Fruit fly (Drosophila melanogaster) whole organism, embryonic: ENCODE results near the gene Nadsyn.
A peak's percentile ranks its signal among the peaks of the same experiment; 100 is the strongest.

ENCODE experiments used
- B-H1 ChIP-seq: fragments of 200-800 bp; sonication (Bioruptor generic); IDR thresholded peaks from 3 replicates; pipeline ENCODE4 v1.3.6; 2022; ENCODE audit warnings: missing biosample characterization, missing genetic modification characterization
- BEAF-32 ChIP-seq: fragments of 200-800 bp; sonication (Bioruptor generic); optimal IDR thresholded peaks from 3 replicates; lab custom pipeline; 2017; ENCODE audit warnings: missing biosample characterization, missing genetic modification characterization, mild to moderate bottlenecking, moderate library complexity, missing genetic modification reagents
- CG10147 ChIP-seq: fragments of 200-800 bp; sonication (Bioruptor generic); optimal IDR thresholded peaks from 2 replicates; lab custom pipeline; 2019; ENCODE audit warnings: missing biosample characterization, mild to moderate bottlenecking, missing genetic modification characterization, moderate library complexity
- CG10959 ChIP-seq: fragments of 200-800 bp; sonication (Bioruptor generic); IDR thresholded peaks from 2 replicates; pipeline ENCODE4 v1.3.6; 2022; ENCODE audit warnings: missing biosample characterization, missing genetic modification characterization
- CG12104 ChIP-seq: fragments of 200-800 bp; sonication (Bioruptor generic); optimal IDR thresholded peaks from 3 replicates; lab custom pipeline; 2016; ENCODE audit warnings: missing biosample characterization, missing genetic modification characterization
- CG12219 ChIP-seq: fragments of 200-800 bp; sonication (Bioruptor generic); optimal IDR thresholded peaks from 3 replicates; lab custom pipeline; 2018; ENCODE audit warnings: missing biosample characterization, mild to moderate bottlenecking, missing genetic modification characterization
- CG12769 ChIP-seq: fragments of 200-800 bp; sonication (Bioruptor generic); optimal IDR thresholded peaks from 2 replicates; lab custom pipeline; 2019; ENCODE audit warnings: missing biosample characterization, mild to moderate bottlenecking, missing genetic modification characterization, moderate library complexity
- CG14667 ChIP-seq: fragments of 200-800 bp; sonication (Bioruptor generic); IDR thresholded peaks from 2 replicates; pipeline ENCODE4 v1.3.6; 2022; ENCODE audit warnings: missing biosample characterization, missing genetic modification characterization
- CG1602 ChIP-seq: fragments of 200-800 bp; sonication (Bioruptor generic); optimal IDR thresholded peaks from 3 replicates; lab custom pipeline; 2016; ENCODE audit warnings: missing biosample characterization, missing genetic modification characterization
- CG18764 ChIP-seq: fragments of 200-800 bp; sonication (Bioruptor generic); optimal IDR thresholded peaks from 3 replicates; lab custom pipeline; 2016; ENCODE audit warnings: missing biosample characterization, missing genetic modification characterization
- CG2199 ChIP-seq: fragments of 200-800 bp; sonication (Bioruptor generic); IDR thresholded peaks from 3 replicates; pipeline ENCODE4 v1.3.6; 2022; ENCODE audit warnings: missing biosample characterization, missing genetic modification characterization
- CG2712 ChIP-seq: fragments of 200-800 bp; optimal IDR thresholded peaks from 3 replicates; lab custom pipeline; 2019; ENCODE audit warnings: missing biosample characterization, mild to moderate bottlenecking, missing genetic modification characterization, moderate library complexity
- CG31441 ChIP-seq: fragments of 200-800 bp; sonication (Bioruptor generic); IDR thresholded peaks from 2 replicates; pipeline ENCODE4 v1.3.6; 2022; ENCODE audit warnings: missing biosample characterization, missing genetic modification characterization
- CG3995 ChIP-seq: fragments of 200-800 bp; sonication (Bioruptor generic); optimal IDR thresholded peaks from 3 replicates; lab custom pipeline; 2016; ENCODE audit warnings: missing biosample characterization, missing genetic modification characterization
- CG4424 ChIP-seq: fragments of 200-800 bp; sonication (Bioruptor generic); optimal IDR thresholded peaks from 3 replicates; lab custom pipeline; 2016; ENCODE audit warnings: missing biosample characterization, missing genetic modification characterization
- CG4854 ChIP-seq: fragments of 200-800 bp; sonication (Bioruptor generic); optimal IDR thresholded peaks from 2 replicates; lab custom pipeline; 2016; ENCODE audit warnings: missing biosample characterization, missing genetic modification characterization, inconsistent platforms
- CG7357 ChIP-seq: fragments of 200-800 bp; sonication (Bioruptor generic); IDR thresholded peaks from 3 replicates; pipeline ENCODE4 v1.3.6; 2022; ENCODE audit warnings: missing biosample characterization, missing genetic modification characterization
- CG9437 ChIP-seq: fragments of 200-800 bp; sonication (Bioruptor generic); optimal IDR thresholded peaks from 2 replicates; lab custom pipeline; 2018; ENCODE audit warnings: missing biosample characterization, mild to moderate bottlenecking, missing genetic modification characterization
- CG9727 ChIP-seq: fragments of 200-800 bp; sonication (Bioruptor generic); optimal IDR thresholded peaks from 3 replicates; lab custom pipeline; 2017; ENCODE audit warnings: missing biosample characterization, mild to moderate bottlenecking, missing genetic modification characterization
- Camta ChIP-seq: fragments of 200-800 bp; sonication (Bioruptor generic); optimal IDR thresholded peaks from 2 replicates; lab custom pipeline; 2016; ENCODE audit warnings: missing biosample characterization, missing genetic modification characterization
- D19B ChIP-seq: fragments of 200-800 bp; sonication (Bioruptor generic); optimal IDR thresholded peaks from 2 replicates; lab custom pipeline; 2017; ENCODE audit warnings: missing biosample characterization, mild to moderate bottlenecking, missing genetic modification characterization
- Dbx ChIP-seq: fragments of 200-800 bp; sonication (Bioruptor generic); IDR thresholded peaks from 3 replicates; pipeline ENCODE4 v1.3.6; 2022; ENCODE audit warnings: missing biosample characterization, missing genetic modification characterization
- E2f2 ChIP-seq: fragments of 200-800 bp; sonication (Bioruptor generic); IDR thresholded peaks from 2 replicates; pipeline ENCODE4 v1.3.6; 2022; ENCODE audit warnings: missing biosample characterization, missing genetic modification characterization
- Fer1 ChIP-seq: fragments of 200-800 bp; sonication (Bioruptor generic); optimal IDR thresholded peaks from 2 replicates; lab custom pipeline; 2017; ENCODE audit warnings: missing biosample characterization, mild to moderate bottlenecking, missing genetic modification characterization
- Lhr ChIP-seq: fragments of 200-800 bp; sonication (Bioruptor generic); optimal IDR thresholded peaks from 3 replicates; lab custom pipeline; 2017; ENCODE audit warnings: mild to moderate bottlenecking, missing biosample characterization, missing genetic modification reagents, missing genetic modification characterization
- Lim3 ChIP-seq: fragments of 200-800 bp; sonication (Bioruptor generic); IDR thresholded peaks from 2 replicates; pipeline ENCODE4 v1.3.6; 2022; ENCODE audit warnings: missing biosample characterization, missing genetic modification characterization
- Meics ChIP-seq: fragments of 200-800 bp; sonication (Bioruptor generic); optimal IDR thresholded peaks from 2 replicates; lab custom pipeline; 2017; ENCODE audit warnings: missing biosample characterization, mild to moderate bottlenecking, missing genetic modification characterization
- NK7.1 ChIP-seq: fragments of 200-800 bp; sonication (Bioruptor generic); optimal IDR thresholded peaks from 3 replicates; lab custom pipeline; 2016; ENCODE audit warnings: missing biosample characterization, missing genetic modification characterization
- Sox100B ChIP-seq: fragments of 200-800 bp; sonication (Bioruptor generic); optimal IDR thresholded peaks from 3 replicates; lab custom pipeline; 2018; ENCODE audit warnings: missing biosample characterization, mild to moderate bottlenecking, missing genetic modification characterization
- Trl ChIP-seq, 3 experiments: fragments of >200 bp in 2 of 3; fragments of 200-800 bp in 1 of 3; sonication (Bioruptor generic) in 1 of 3; optimal IDR thresholded peaks; 2 replicates in 1 of 3; 3 replicates in 2 of 3; lab custom pipeline; 2016 to 2017; ENCODE audit warnings: missing biosample characterization in 1 of 3, missing genetic modification characterization in 1 of 3
- Xrp1 ChIP-seq: fragments of 200-800 bp; sonication (Bioruptor generic); IDR thresholded peaks from 2 replicates; pipeline ENCODE4 v1.3.6; 2022; ENCODE audit warnings: missing biosample characterization, missing genetic modification characterization
- aop ChIP-seq: fragments of 200-800 bp; sonication (Bioruptor generic); IDR thresholded peaks from 2 replicates; pipeline ENCODE4 v1.3.6; 2022; ENCODE audit warnings: missing biosample characterization, missing genetic modification characterization
- chif ChIP-seq, 2 experiments: fragments of 200-800 bp; sonication (Bioruptor generic); optimal IDR thresholded peaks; 3 replicates each; lab custom pipeline; 2016; ENCODE audit warnings: missing biosample characterization in 2 of 2, missing genetic modification characterization in 2 of 2
- eyg ChIP-seq: fragments of 200-800 bp; sonication (Bioruptor generic); optimal IDR thresholded peaks from 3 replicates; lab custom pipeline; 2016; ENCODE audit warnings: missing biosample characterization, missing genetic modification characterization
- fru ChIP-seq: fragments of >200 bp; optimal IDR thresholded peaks from 2 replicates; lab custom pipeline; 2017
- ftz-f1 ChIP-seq: fragments of 200-800 bp; sonication (Bioruptor generic); optimal IDR thresholded peaks from 2 replicates; lab custom pipeline; 2016; ENCODE audit warnings: missing biosample characterization, missing genetic modification characterization
- gce ChIP-seq: fragments of 200-800 bp; sonication (Bioruptor generic); IDR thresholded peaks from 3 replicates; pipeline ENCODE4 v1.3.6; 2022; ENCODE audit warnings: missing biosample characterization, missing genetic modification characterization
- gfzf ChIP-seq: fragments of 200-800 bp; sonication (Bioruptor generic); optimal IDR thresholded peaks from 2 replicates; lab custom pipeline; 2016; ENCODE audit warnings: missing biosample characterization, mild to moderate bottlenecking, missing genetic modification characterization, moderate library complexity
- ind ChIP-seq: fragments of 200-800 bp; sonication (Bioruptor generic); optimal IDR thresholded peaks from 3 replicates; lab custom pipeline; 2016; ENCODE audit warnings: missing biosample characterization, missing genetic modification characterization
- jumu ChIP-seq: fragments of 200-800 bp; sonication (Bioruptor generic); optimal IDR thresholded peaks from 3 replicates; lab custom pipeline; 2016; ENCODE audit warnings: missing biosample characterization, missing genetic modification characterization
- lmd ChIP-seq: fragments of 200-800 bp; sonication (Bioruptor generic); IDR thresholded peaks from 2 replicates; pipeline ENCODE4 v1.3.6; 2022; ENCODE audit warnings: missing biosample characterization, missing genetic modification characterization
- luna ChIP-seq: fragments of 200-800 bp; sonication (Bioruptor generic); optimal IDR thresholded peaks from 2 replicates; lab custom pipeline; 2016; ENCODE audit warnings: missing biosample characterization, missing genetic modification characterization
- pum ChIP-seq: fragments of 200-800 bp; sonication (Bioruptor generic); optimal IDR thresholded peaks from 2 replicates; lab custom pipeline; 2016; ENCODE audit warnings: missing biosample characterization, missing genetic modification characterization
- repo ChIP-seq: fragments of 200-800 bp; sonication (Bioruptor generic); optimal IDR thresholded peaks from 2 replicates; lab custom pipeline; 2016; ENCODE audit warnings: missing biosample characterization, missing genetic modification characterization
- sd ChIP-seq: fragments of 200-800 bp; sonication (Bioruptor generic); optimal IDR thresholded peaks from 3 replicates; lab custom pipeline; 2018; ENCODE audit warnings: missing biosample characterization, mild to moderate bottlenecking, missing genetic modification characterization, moderate library complexity
- seq ChIP-seq: fragments of 200-800 bp; sonication (Bioruptor generic); IDR thresholded peaks from 2 replicates; pipeline ENCODE4 v1.3.6; 2022; ENCODE audit warnings: missing biosample characterization, missing genetic modification characterization
- sqz ChIP-seq: fragments of 200-800 bp; sonication (Bioruptor generic); optimal IDR thresholded peaks from 3 replicates; lab custom pipeline; 2018; ENCODE audit warnings: missing biosample characterization, mild to moderate bottlenecking, missing genetic modification characterization
- ssp ChIP-seq: fragments of 200-800 bp; sonication (Bioruptor generic); IDR thresholded peaks from 2 replicates; pipeline ENCODE4 v1.3.6; 2022; ENCODE audit warnings: missing biosample characterization, missing genetic modification characterization
- tna ChIP-seq: fragments of 200-800 bp; sonication (Bioruptor generic); IDR thresholded peaks from 2 replicates; pipeline ENCODE4 v1.3.6; 2022; ENCODE audit warnings: missing biosample characterization, missing genetic modification characterization; ENCODE audit not compliant: partially characterized antibody
- trem ChIP-seq: fragments of 200-800 bp; optimal IDR thresholded peaks from 3 replicates; lab custom pipeline; 2019; ENCODE audit warnings: missing biosample characterization, mild to moderate bottlenecking, missing genetic modification characterization, moderate library complexity
- usp ChIP-seq: fragments of >200 bp; optimal IDR thresholded peaks from 2 replicates; lab custom pipeline; 2017; ENCODE audit warnings: missing biosample characterization, missing genetic modification characterization
- wdn ChIP-seq: fragments of 200-800 bp; sonication (Bioruptor generic); IDR thresholded peaks from 2 replicates; pipeline ENCODE4 v1.3.6; 2022; ENCODE audit warnings: missing biosample characterization, missing genetic modification characterization

Nadsyn gene

DNA sequence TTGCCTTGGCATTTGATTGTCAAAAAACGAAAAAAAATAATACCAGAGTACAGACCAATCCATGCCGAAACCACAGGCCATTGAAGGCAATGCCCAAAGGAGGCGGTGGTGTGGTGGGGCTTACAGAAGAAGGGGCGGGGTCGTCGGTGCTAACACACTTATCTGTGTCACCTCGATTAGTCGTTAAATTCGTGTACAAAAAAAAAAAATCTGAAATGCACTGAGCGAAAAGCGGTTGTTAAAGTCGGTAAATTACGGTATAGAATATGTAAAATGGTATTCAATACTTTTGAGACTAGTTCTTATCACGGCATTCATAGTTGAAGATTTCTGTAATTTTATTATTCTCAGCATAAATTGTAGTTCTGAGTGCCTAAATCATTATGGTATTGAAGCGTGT is 74.1 kb downstream of the Nadsyn start (continued):
- TF ChIP-seq Dbx (GFP tag; lab: Robert Waterston, UW): peak; percentile 40; the same call in 1 of the 3 replicates
- TF ChIP-seq NK7.1 (GFP tag; lab: Kevin White, UChicago): peak; percentile 52
- TF ChIP-seq Lhr (GFP tag; lab: Kevin White, UChicago): no peak
- TF ChIP-seq jumu (GFP tag; lab: Kevin White, UChicago): peak; percentile 21
- peak; percentile 63 for TF ChIP-seq ind
- no peak for TF ChIP-seq wdn (GFP tag; lab: Robert Waterston, UW)
- peak; percentile 15 for TF ChIP-seq CG12769
- peak; percentile 74 for TF ChIP-seq Xrp1 (GFP tag; lab: Robert Waterston, UW)
- TF ChIP-seq CG10147 (GFP tag; lab: Kevin White, UChicago): peak; percentile 22
- no peak for TF ChIP-seq luna
- TF ChIP-seq CG12104 (GFP tag; lab: Kevin White, UChicago): no peak
- peak; percentile 40; the same call in 1 of the 2 replicates for TF ChIP-seq CG10959 (GFP tag; lab: Robert Waterston, UW)
- TF ChIP-seq CG14667: peak; percentile 53
- peak; percentile 44 for TF ChIP-seq CG18764 (GFP tag; lab: Kevin White, UChicago)
- peak; percentile 57 for TF ChIP-seq CG31441 (GFP tag; lab: Robert Waterston, UW)
- 0 out of 3 replicates have a peak, but pooled peaks have one; percentile 40 for TF ChIP-seq CG2199 (GFP tag; lab: Robert Waterston, UW)
- peak; percentile 32 for TF ChIP-seq Sox100B
- peak; percentile 31; the same call in 1 of the 3 replicates for TF ChIP-seq CG7357 (GFP tag; lab: Robert Waterston, UW)
- no peak for TF ChIP-seq sd (tag; lab: Kevin White, UChicago)
- TF ChIP-seq E2f2 (GFP tag; lab: Robert Waterston, UW): peak; percentile 24; the same call in 1 of the 2 replicates
- no peak for TF ChIP-seq D19B (GFP tag; lab: Kevin White, UChicago)
- TF ChIP-seq usp (GFP tag; lab: Kevin White, UChicago): no peak
- no peak for TF ChIP-seq tna (GFP tag; lab: Robert Waterston, UW)
- peak; percentile 84 for TF ChIP-seq sqz
- peak; percentile 59 for TF ChIP-seq CG2712 (tag; lab: Kevin White, UChicago)
- TF ChIP-seq fru (lab: Kevin White, UChicago): no peak
- peak; percentile 36 for TF ChIP-seq CG12219 (GFP tag; lab: Kevin White, UChicago)
- peak; percentile 26; the same call in 1 of the 2 replicates for TF ChIP-seq lmd
- no peak for TF ChIP-seq Camta (GFP tag; lab: Kevin White, UChicago)
- peak; percentile 71 for TF ChIP-seq ftz-f1 (GFP tag; lab: Kevin White, UChicago)
- no peak for TF ChIP-seq seq
- peak; percentile 71 for TF ChIP-seq CG4424
- TF ChIP-seq CG9437 (GFP tag; lab: Kevin White, UChicago): peak; percentile 19
- TF ChIP-seq CG9727 (GFP tag; lab: Kevin White, UChicago): peak; percentile 56
- no peak for TF ChIP-seq Trl (optimal IDR thresholded peaks at IDR 0.05; lab: Kevin White, UChicago)
- peak; percentile 50 for TF ChIP-seq Trl (GFP tag; optimal IDR thresholded peaks at IDR 0.05; lab: Kevin White, UChicago)
- no peak for TF ChIP-seq BEAF-32
- TF ChIP-seq Meics (GFP tag; lab: Kevin White, UChicago): peak; percentile 51
- TF ChIP-seq trem: peak; percentile 21
- TF ChIP-seq eyg: no peak
- peak; percentile 38 for TF ChIP-seq CG1602
- no peak for TF ChIP-seq aop (GFP tag; lab: Robert Waterston, UW)
- TF ChIP-seq ssp: peak; percentile 34
- TF ChIP-seq gce (GFP tag; lab: Robert Waterston, UW): 0 out of 3 replicates have a peak, but pooled peaks have one; percentile 23
- TF ChIP-seq Fer1: peak; percentile 36
- TF ChIP-seq pum (GFP tag; lab: Kevin White, UChicago): peak; percentile 55
- TF ChIP-seq Lim3 (GFP tag; lab: Robert Waterston, UW): 0 out of 2 replicates have a peak, but pooled peaks have one; percentile 17
- no peak for TF ChIP-seq repo (GFP tag; lab: Kevin White, UChicago)
- TF ChIP-seq CG4854 (GFP tag; lab: Kevin White, UChicago): no peak
- no peak for TF ChIP-seq gfzf (GFP tag; lab: Kevin White, UChicago)
- no peak for TF ChIP-seq CG3995 (GFP tag; lab: Kevin White, UChicago)
- TF ChIP-seq B-H1 (GFP tag; lab: Robert Waterston, UW): peak; percentile 74
- peak in 1 of 2 experiments; percentile 51 for TF ChIP-seq chif (GFP tag; optimal IDR thresholded peaks at IDR 0.05; lab: Kevin White, UChicago)
